Fruit fly (Drosophila melanogaster) whole organism, embryonic: Measurements from ENCODE around the gene Lasp.

Source experiments
- Asciz ChIP-seq: fragments of 200-800 bp; sonication (Bioruptor generic); optimal IDR thresholded peaks from 2 replicates; lab custom pipeline; 2017; ENCODE audit warnings: missing biosample characterization, mild to moderate bottlenecking, missing genetic modification characterization, missing genetic modification reagents
- B-H2 ChIP-seq: fragments of 200-800 bp; sonication (Bioruptor generic); optimal IDR thresholded peaks from 2 replicates; lab custom pipeline; 2018; ENCODE audit warnings: missing biosample characterization, mild to moderate bottlenecking, missing genetic modification characterization
- Bdp1 ChIP-seq: fragments of 200-800 bp; sonication (Bioruptor generic); optimal IDR thresholded peaks from 3 replicates; lab custom pipeline; 2016; ENCODE audit warnings: missing biosample characterization, missing genetic modification characterization
- Bteb2 ChIP-seq: fragments of 200-800 bp; sonication (Bioruptor generic); optimal IDR thresholded peaks from 2 replicates; lab custom pipeline; 2016; ENCODE audit warnings: missing biosample characterization, missing genetic modification characterization
- CG10543 ChIP-seq: fragments of 200-800 bp; sonication (Bioruptor generic); optimal IDR thresholded peaks from 3 replicates; lab custom pipeline; 2017; ENCODE audit warnings: missing biosample characterization, mild to moderate bottlenecking, missing genetic modification characterization, moderate library complexity
- CG10979 ChIP-seq: fragments of 200-800 bp; sonication (Bioruptor generic); optimal IDR thresholded peaks from 2 replicates; lab custom pipeline; 2018; ENCODE audit warnings: missing biosample characterization, mild to moderate bottlenecking, missing genetic modification characterization, moderate library complexity
- CG11696 ChIP-seq: fragments of 200-800 bp; sonication (Bioruptor generic); IDR thresholded peaks from 2 replicates; pipeline ENCODE4 v1.3.6; 2022; ENCODE audit warnings: missing biosample characterization, missing genetic modification characterization
- CG12769 ChIP-seq: fragments of 200-800 bp; sonication (Bioruptor generic); optimal IDR thresholded peaks from 2 replicates; lab custom pipeline; 2019; ENCODE audit warnings: missing biosample characterization, mild to moderate bottlenecking, missing genetic modification characterization, moderate library complexity
- CG1792 ChIP-seq: fragments of 200-800 bp; sonication (Bioruptor generic); optimal IDR thresholded peaks from 2 replicates; lab custom pipeline; 2016; ENCODE audit warnings: missing biosample characterization, missing genetic modification characterization
- CG2199 ChIP-seq: fragments of 200-800 bp; sonication (Bioruptor generic); IDR thresholded peaks from 3 replicates; pipeline ENCODE4 v1.3.6; 2022; ENCODE audit warnings: missing biosample characterization, missing genetic modification characterization
- CG31441 ChIP-seq: fragments of 200-800 bp; sonication (Bioruptor generic); IDR thresholded peaks from 2 replicates; pipeline ENCODE4 v1.3.6; 2022; ENCODE audit warnings: missing biosample characterization, missing genetic modification characterization
- CG3726 ChIP-seq: fragments of 200-800 bp; sonication (Bioruptor generic); IDR thresholded peaks from 3 replicates; pipeline ENCODE4, ENCODE4 v1.3.6; 2022; ENCODE audit warnings: missing biosample characterization, missing genetic modification characterization
- CG3995 ChIP-seq: fragments of 200-800 bp; sonication (Bioruptor generic); optimal IDR thresholded peaks from 3 replicates; lab custom pipeline; 2016; ENCODE audit warnings: missing biosample characterization, missing genetic modification characterization
- CG5245 ChIP-seq: fragments of 200-800 bp; sonication (Bioruptor generic); optimal IDR thresholded peaks from 3 replicates; lab custom pipeline; 2016; ENCODE audit warnings: missing biosample characterization, missing genetic modification characterization
- CG6791 ChIP-seq: fragments of 200-800 bp; sonication (Bioruptor generic); IDR thresholded peaks from 3 replicates; pipeline ENCODE4 v1.3.6; 2022; ENCODE audit warnings: missing biosample characterization, missing genetic modification characterization; ENCODE audit not compliant: partially characterized antibody
- CG7963 ChIP-seq: fragments of 200-800 bp; sonication (Bioruptor generic); IDR thresholded peaks from 3 replicates; pipeline ENCODE4 v1.3.6; 2022; ENCODE audit warnings: missing biosample characterization, missing genetic modification characterization; ENCODE audit not compliant: partially characterized antibody
- CG9817 ChIP-seq: fragments of 200-800 bp; sonication (Bioruptor generic); optimal IDR thresholded peaks from 2 replicates; lab custom pipeline; 2018; ENCODE audit warnings: missing biosample characterization, mild to moderate bottlenecking, missing genetic modification characterization, moderate library complexity
- CG9932 ChIP-seq: fragments of 200-800 bp; sonication (Bioruptor generic); IDR thresholded peaks from 2 replicates; pipeline ENCODE4 v1.3.6; 2022; ENCODE audit warnings: missing biosample characterization, missing genetic modification characterization
- CoRest ChIP-seq: fragments of 200-800 bp; sonication (Bioruptor generic); optimal IDR thresholded peaks from 3 replicates; lab custom pipeline; 2018; ENCODE audit warnings: missing biosample characterization, mild to moderate bottlenecking, missing genetic modification characterization, moderate library complexity
- Dbx ChIP-seq: fragments of 200-800 bp; sonication (Bioruptor generic); IDR thresholded peaks from 3 replicates; pipeline ENCODE4 v1.3.6; 2022; ENCODE audit warnings: missing biosample characterization, missing genetic modification characterization
- Eip74EF ChIP-seq, 2 experiments: fragments of 200-800 bp in 1 of 2; fragments of >200 bp in 1 of 2; sonication (Bioruptor generic) in 1 of 2; optimal IDR thresholded peaks; 2 replicates each; lab custom pipeline; 2017 to 2019; ENCODE audit warnings: missing biosample characterization in 2 of 2, missing genetic modification characterization in 2 of 2, mild to moderate bottlenecking in 1 of 2, moderate library complexity in 1 of 2
- Fer2 ChIP-seq: fragments of 200-800 bp; sonication (Bioruptor generic); optimal IDR thresholded peaks from 2 replicates; lab custom pipeline; 2018; ENCODE audit warnings: missing biosample characterization, mild to moderate bottlenecking, missing genetic modification characterization, moderate library complexity
- H2.0 ChIP-seq: fragments of 200-800 bp; sonication (Bioruptor generic); IDR thresholded peaks from 2 replicates; pipeline ENCODE4 v1.3.6; 2022; ENCODE audit warnings: missing biosample characterization, missing genetic modification characterization
- HLH4C ChIP-seq: fragments of 200-800 bp; sonication (Bioruptor generic); IDR thresholded peaks from 3 replicates; pipeline ENCODE4 v1.3.6; 2022; ENCODE audit warnings: missing biosample characterization, missing genetic modification characterization; ENCODE audit not compliant: partially characterized antibody
- NC2α ChIP-seq: fragments of 200-800 bp; sonication (Bioruptor generic); optimal IDR thresholded peaks from 2 replicates; lab custom pipeline; 2016; ENCODE audit warnings: missing biosample characterization, missing genetic modification characterization
- Sry-β ChIP-seq: fragments of 200-800 bp; sonication (Bioruptor generic); optimal IDR thresholded peaks from 2 replicates; lab custom pipeline; 2018; ENCODE audit warnings: missing biosample characterization, mild to moderate bottlenecking, missing genetic modification characterization, moderate library complexity
- Ssrp ChIP-seq: fragments of 200-800 bp; sonication (Bioruptor generic); optimal IDR thresholded peaks from 2 replicates; lab custom pipeline; 2018; ENCODE audit warnings: missing biosample characterization, mild to moderate bottlenecking, missing genetic modification characterization, moderate library complexity
- bigmax ChIP-seq: fragments of 200-800 bp; sonication (Bioruptor generic); optimal IDR thresholded peaks from 2 replicates; lab custom pipeline; 2018; ENCODE audit warnings: missing biosample characterization, mild to moderate bottlenecking, missing genetic modification characterization
- cad ChIP-seq: fragments of >200 bp; optimal IDR thresholded peaks from 2 replicates; lab custom pipeline; 2017; ENCODE audit warnings: missing biosample characterization, missing genetic modification characterization
- caup ChIP-seq: fragments of 200-800 bp; sonication (Bioruptor generic); optimal IDR thresholded peaks from 3 replicates; lab custom pipeline; 2017; ENCODE audit warnings: missing biosample characterization, mild to moderate bottlenecking, missing genetic modification characterization, moderate library complexity; ENCODE audit not compliant: severe bottlenecking
- da ChIP-seq: fragments of 200-800 bp; sonication (Bioruptor generic); optimal IDR thresholded peaks from 2 replicates; lab custom pipeline; 2016; ENCODE audit warnings: missing biosample characterization, missing genetic modification characterization
- eve ChIP-seq, 2 experiments: fragments of >200 bp; optimal IDR thresholded peaks; 2 replicates each; lab custom pipeline; 2017; ENCODE audit warnings: missing biosample characterization in 2 of 2, missing genetic modification characterization in 2 of 2
- gsb ChIP-seq: fragments of 200-800 bp; sonication (Bioruptor generic); IDR thresholded peaks from 2 replicates; pipeline ENCODE4 v1.3.6; 2022; ENCODE audit warnings: missing biosample characterization, missing genetic modification characterization
- gt ChIP-seq: fragments of 200-800 bp; sonication (Bioruptor generic); IDR thresholded peaks from 2 replicates; pipeline ENCODE4 v1.3.6; 2022; ENCODE audit warnings: missing biosample characterization, missing genetic modification characterization
- hth ChIP-seq: fragments of >200 bp; optimal IDR thresholded peaks from 2 replicates; lab custom pipeline; 2017; ENCODE audit warnings: inconsistent platforms
- inv ChIP-seq: fragments of 200-800 bp; sonication (Bioruptor generic); IDR thresholded peaks from 2 replicates; pipeline ENCODE4 v1.3.6; 2022; ENCODE audit warnings: missing biosample characterization, missing genetic modification characterization; ENCODE audit not compliant: partially characterized antibody
- knrl ChIP-seq: fragments of 200-800 bp; sonication (Bioruptor generic); IDR thresholded peaks from 3 replicates; pipeline ENCODE4 v1.3.6; 2022; ENCODE audit warnings: missing biosample characterization, missing genetic modification characterization; ENCODE audit not compliant: partially characterized antibody
- lov ChIP-seq, 2 experiments: fragments of 200-800 bp in 1 of 2; fragments of >200 bp in 1 of 2; sonication (Bioruptor generic) in 1 of 2; IDR thresholded peaks in 1 of 2; optimal IDR thresholded peaks in 1 of 2; 2 replicates in 1 of 2; 3 replicates in 1 of 2; pipeline versions ENCODE4 v1.3.6 to Lab custom; 2017 to 2022; ENCODE audit warnings: missing biosample characterization in 1 of 2, missing genetic modification characterization in 1 of 2
- seq ChIP-seq: fragments of 200-800 bp; sonication (Bioruptor generic); IDR thresholded peaks from 2 replicates; pipeline ENCODE4 v1.3.6; 2022; ENCODE audit warnings: missing biosample characterization, missing genetic modification characterization
- sr ChIP-seq: fragments of 200-800 bp; sonication (Bioruptor generic); IDR thresholded peaks from 3 replicates; pipeline ENCODE4 v1.3.6; 2022; ENCODE audit warnings: missing biosample characterization, missing genetic modification characterization
- sug ChIP-seq: fragments of 200-800 bp; optimal IDR thresholded peaks from 2 replicates; lab custom pipeline; 2019; ENCODE audit warnings: missing biosample characterization, mild to moderate bottlenecking, missing genetic modification characterization, moderate library complexity
- tap ChIP-seq: fragments of 200-800 bp; optimal IDR thresholded peaks from 3 replicates; lab custom pipeline; 2019; ENCODE audit warnings: missing biosample characterization, mild to moderate bottlenecking, missing genetic modification characterization, moderate library complexity
- tup ChIP-seq: fragments of 200-800 bp; sonication (Bioruptor generic); optimal IDR thresholded peaks from 2 replicates; lab custom pipeline; 2016; ENCODE audit warnings: missing biosample characterization, mild to moderate bottlenecking, missing genetic modification characterization, moderate library complexity
- tx ChIP-seq: fragments of 200-800 bp; sonication (Bioruptor generic); optimal IDR thresholded peaks from 2 replicates; lab custom pipeline; 2016; ENCODE audit warnings: missing biosample characterization, missing genetic modification characterization
- usp ChIP-seq: fragments of >200 bp; optimal IDR thresholded peaks from 2 replicates; lab custom pipeline; 2017; ENCODE audit warnings: missing biosample characterization, missing genetic modification characterization
- vfl ChIP-seq: fragments of 200-800 bp; sonication (Bioruptor generic); optimal IDR thresholded peaks from 2 replicates; lab custom pipeline; 2016; ENCODE audit warnings: missing biosample characterization, missing genetic modification characterization
- wek ChIP-seq: fragments of 200-800 bp; sonication (Bioruptor generic); optimal IDR thresholded peaks from 3 replicates; lab custom pipeline; 2018; ENCODE audit warnings: missing biosample characterization, mild to moderate bottlenecking, missing genetic modification characterization, moderate library complexity

Gene Lasp

DNA sequence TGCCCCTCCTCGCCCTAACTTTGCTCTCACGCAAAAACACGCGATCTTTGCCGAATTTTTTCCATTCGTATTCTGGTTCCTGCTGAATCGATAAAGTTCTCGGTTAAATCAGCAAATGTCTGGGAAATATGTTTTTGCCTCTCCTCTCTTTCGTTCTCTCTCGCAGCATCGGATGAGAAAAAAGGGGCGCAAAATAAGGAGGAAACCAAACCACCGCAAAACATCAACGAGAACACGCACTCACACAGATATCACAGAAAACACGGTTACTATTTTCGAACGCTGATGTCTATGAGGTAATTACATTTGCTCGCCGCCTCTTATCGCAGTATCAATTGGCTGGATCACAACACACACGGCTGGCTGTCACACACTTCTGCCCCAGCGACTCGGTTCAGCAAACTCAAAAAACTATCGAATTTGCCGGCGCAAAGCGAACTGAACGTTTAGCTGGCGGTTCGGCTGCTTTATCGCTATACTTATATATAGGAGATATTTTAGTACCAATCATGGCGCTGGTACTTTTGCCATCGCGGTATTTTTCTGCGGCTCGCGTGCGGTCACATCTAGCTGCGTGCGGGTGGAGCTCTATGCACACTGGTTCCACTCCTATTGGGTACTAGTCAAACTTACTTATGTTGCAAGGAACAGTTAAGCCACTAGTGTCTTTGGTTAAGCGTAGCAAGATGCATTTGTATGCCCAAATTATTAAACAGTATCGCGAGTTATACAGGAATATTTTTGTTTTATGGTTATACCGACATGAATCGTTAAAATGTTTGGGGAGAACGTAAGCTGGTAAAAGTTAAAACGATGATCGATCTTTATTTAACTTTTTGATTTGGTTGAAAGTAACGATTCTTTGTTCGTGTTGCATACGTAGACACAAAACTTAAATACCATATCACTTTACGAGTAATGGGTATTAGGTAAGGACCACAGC is 50.0 kb downstream of the Lasp start, which contains the start of gene Baldspot (continued):
- peak; percentile 50 for TF ChIP-seq CG3995 (GFP tag; lab: Kevin White, UChicago)
- TF ChIP-seq Ssrp (tag; lab: Kevin White, UChicago): peak; percentile 46
- TF ChIP-seq bigmax: peak; percentile 54
- TF ChIP-seq caup (GFP tag; lab: Kevin White, UChicago): peak; percentile 62
- no peak for TF ChIP-seq tx (GFP tag; lab: Kevin White, UChicago)
- TF ChIP-seq sr (GFP tag; lab: Robert Waterston, UW): no peak
- TF ChIP-seq da (GFP tag; lab: Kevin White, UChicago): no peak
- TF ChIP-seq knrl (GFP tag; lab: Robert Waterston, UW): peak; percentile 63
- TF ChIP-seq gt (GFP tag; lab: Robert Waterston, UW): no peak
- peak; percentile 70 for TF ChIP-seq CG12769 (tag; lab: Kevin White, UChicago)
- TF ChIP-seq CG6791: peak; percentile 75
- TF ChIP-seq seq (GFP tag; lab: Robert Waterston, UW): no peak
- TF ChIP-seq wek (GFP tag; lab: Kevin White, UChicago): peak; percentile 53
- TF ChIP-seq CG10543 (GFP tag; lab: Kevin White, UChicago): peak; percentile 85
- peak; percentile 56 for TF ChIP-seq HLH4C (GFP tag; lab: Robert Waterston, UW)
- peak; percentile 78; the same call in 1 of the 3 replicates for TF ChIP-seq CG2199
- peak; percentile 66 for TF ChIP-seq CG5245 (GFP tag; lab: Kevin White, UChicago)
- TF ChIP-seq lov (optimal IDR thresholded peaks at IDR 0.05; lab: Kevin White, UChicago): no peak
- no peak for TF ChIP-seq lov (GFP tag; IDR thresholded peaks at IDR 0.05; lab: Robert Waterston, UW)
- peak; percentile 69 for TF ChIP-seq CG9817 (tag; lab: Kevin White, UChicago)
- peak; percentile 48; the same call in 1 of the 2 replicates for TF ChIP-seq gsb (GFP tag; lab: Robert Waterston, UW)
- peak; percentile 71 for TF ChIP-seq NC2α (GFP tag; lab: Kevin White, UChicago)
- TF ChIP-seq inv (GFP tag; lab: Robert Waterston, UW): 0 out of 2 replicates have a peak, but pooled peaks have one; percentile 15
- peak; percentile 60 for TF ChIP-seq CG31441 (GFP tag; lab: Robert Waterston, UW)
- TF ChIP-seq Asciz (GFP tag; lab: Kevin White, UChicago): peak; percentile 77
- TF ChIP-seq CoRest (tag; lab: Kevin White, UChicago): peak; percentile 51
- peak; percentile 82 for TF ChIP-seq tap (tag; lab: Kevin White, UChicago)
- TF ChIP-seq Sry-β (GFP tag; lab: Kevin White, UChicago): peak; percentile 83
- peak; percentile 68 for TF ChIP-seq CG1792 (GFP tag; lab: Kevin White, UChicago)
- TF ChIP-seq Eip74EF (GFP tag; optimal IDR thresholded peaks at IDR 0.05; lab: Kevin White, UChicago): peak in 1 of 2 experiments; percentile 48
- TF ChIP-seq Dbx: peak; percentile 83
- peak; percentile 89 for TF ChIP-seq CG10979
- TF ChIP-seq usp (GFP tag; lab: Kevin White, UChicago): no peak
- TF ChIP-seq hth (lab: Kevin White, UChicago): no peak
- peak; percentile 59 for TF ChIP-seq Bdp1
- TF ChIP-seq eve (GFP tag; optimal IDR thresholded peaks at IDR 0.05; lab: Kevin White, UChicago): peak in 1 of 2 experiments; percentile 80
- peak; percentile 51; the same call in 1 of the 3 replicates for TF ChIP-seq CG7963
- no peak for TF ChIP-seq tup
- peak; percentile 23 for TF ChIP-seq Bteb2 (GFP tag; lab: Kevin White, UChicago)
- TF ChIP-seq cad: no peak
- TF ChIP-seq CG9932 (GFP tag; lab: Robert Waterston, UW): peak; percentile 67
- peak; percentile 77 for TF ChIP-seq sug (tag; lab: Kevin White, UChicago)
- no peak for TF ChIP-seq vfl (GFP tag; lab: Kevin White, UChicago)
- TF ChIP-seq H2.0: peak; percentile 39; the same call in 1 of the 2 replicates
- TF ChIP-seq CG11696 (GFP tag; lab: Robert Waterston, UW): no peak; the same call in 1 of the 2 replicates
- TF ChIP-seq Fer2 (tag; lab: Kevin White, UChicago): peak; percentile 77
- no peak for TF ChIP-seq CG3726 (GFP tag; lab: Robert Waterston, UW)
- peak; percentile 61 for TF ChIP-seq B-H2 (GFP tag; lab: Kevin White, UChicago)
